Worm (Caenorhabditis elegans) whole organism, mixed stage, embryonic: ENCODE results near the gene T11F9.10.

Experiments
- M03D4.4 ChIP-seq: sonication (generic microtip); optimal IDR thresholded peaks from 2 replicates; lab custom pipeline; 2017; ENCODE audit warnings: mild to moderate bottlenecking, missing genetic modification characterization, missing compliant biosample characterization
- ces-1 ChIP-seq: fragments of 150-350 bp; optimal IDR thresholded peaks from 2 replicates; lab custom pipeline; 2014; ENCODE audit warnings: missing biosample characterization, missing genetic modification reagents, missing genetic modification characterization
- elt-1 ChIP-seq: sonication (generic microtip); optimal IDR thresholded peaks from 2 replicates; lab custom pipeline; 2017; ENCODE audit warnings: missing genetic modification characterization, mild to moderate bottlenecking, missing compliant biosample characterization, antibody characterized with exemption, moderate library complexity, borderline replicate concordance; ENCODE audit not compliant: insufficient read depth
- elt-3 ChIP-seq: fragments of 150-350 bp; optimal IDR thresholded peaks from 2 replicates; lab custom pipeline; 2014; ENCODE audit warnings: missing biosample characterization, missing genetic modification characterization
- mab-5 ChIP-seq: fragments of 150-350 bp; optimal IDR thresholded peaks from 2 replicates; lab custom pipeline; 2014; ENCODE audit warnings: missing biosample characterization, missing genetic modification characterization
- mep-1 ChIP-seq: fragments of 150-350 bp; optimal IDR thresholded peaks from 2 replicates; lab custom pipeline; 2017; ENCODE audit warnings: missing biosample characterization, missing genetic modification reagents, missing genetic modification characterization, inconsistent platforms
- nhr-2 ChIP-seq: fragments of 150-350 bp; optimal IDR thresholded peaks from 2 replicates; lab custom pipeline; 2014; ENCODE audit warnings: missing biosample characterization, missing genetic modification characterization
- pha-4 ChIP-seq: fragments of 150-350 bp; optimal IDR thresholded peaks from 2 replicates; lab custom pipeline; 2018; ENCODE audit warnings: missing biosample characterization, missing genetic modification reagents, missing genetic modification characterization
- unc-39 ChIP-seq: fragments of 150-350 bp; optimal IDR thresholded peaks from 2 replicates; lab custom pipeline; 2014; ENCODE audit warnings: missing biosample characterization, missing genetic modification characterization
- unc-62 ChIP-seq: fragments of 150-350 bp; optimal IDR thresholded peaks from 2 replicates; lab custom pipeline; 2014; ENCODE audit warnings: missing biosample characterization, missing genetic modification reagents, missing genetic modification characterization
- ztf-11 ChIP-seq: fragments of 150-350 bp; optimal IDR thresholded peaks from 2 replicates; lab custom pipeline; 2014; ENCODE audit warnings: missing biosample characterization, missing genetic modification characterization

DNA sequence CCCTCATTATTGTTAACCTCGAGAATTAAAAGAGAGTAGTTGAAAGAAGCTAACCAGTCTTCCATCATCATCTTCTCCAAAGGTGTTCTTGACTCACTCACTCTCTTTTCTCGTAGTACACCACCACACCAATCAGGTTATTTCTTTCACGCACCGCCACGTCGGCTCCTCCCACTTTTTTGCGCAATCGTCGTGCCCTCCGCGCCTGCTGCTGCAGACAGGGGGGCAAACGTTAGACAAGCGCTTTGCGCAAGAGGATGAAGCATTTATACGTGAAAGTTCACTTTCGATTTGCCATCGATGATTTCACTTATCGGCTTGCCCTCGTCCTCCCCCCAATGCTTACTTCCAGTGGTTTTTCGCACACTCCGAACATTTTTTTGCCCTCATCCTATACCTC lies 38.6 kb downstream of the T11F9.10 start:
- TF ChIP-seq ztf-11 (tag; lab: Kevin White, UChicago), result no peak
- TF ChIP-seq elt-1 (tag; lab: Kevin White, UChicago), result no peak
- TF ChIP-seq unc-62 (GFP tag; lab: Kevin White, UChicago), result no peak
- no peak for TF ChIP-seq mab-5 (tag; lab: Kevin White, UChicago)
- TF ChIP-seq mep-1 (tag; lab: Kevin White, UChicago), result no peak
- TF ChIP-seq ces-1 (GFP tag; lab: Kevin White, UChicago), result no peak
- no peak for TF ChIP-seq elt-3 (tag; lab: Kevin White, UChicago)
- TF ChIP-seq pha-4 (tag; lab: Kevin White, UChicago), result no peak
- no peak for TF ChIP-seq nhr-2
- no peak for TF ChIP-seq M03D4.4 (tag; lab: Kevin White, UChicago)
- TF ChIP-seq unc-39, result no peak
